Worm (Caenorhabditis elegans): ENCODE measurements around the gene gcy-23.

Gene gcy-23

ce11 chrIV:3265657-3266056 lies 23.5 kb downstream of the gcy-23 start, which contains the start of gene T26C12.2:
Gene T26C12.2 (minus strand): TSS chrIV:3265757.
- TF ChIP-seq K09A11.1 (tag; optimal IDR thresholded peaks at IDR 0.05; ENCODE audit: insufficient read depth) (no peak), syd-9 (tag; optimal IDR thresholded peaks at IDR 0.05) (no peak), lin-11 (tag; optimal IDR thresholded peaks at IDR 0.05) (no peak), fkh-6 (tag; optimal IDR thresholded peaks at IDR 0.05) (no peak), ceh-2 (tag; optimal IDR thresholded peaks at IDR 0.05) (no peak), eyg-1 (tag; optimal IDR thresholded peaks at IDR 0.05) (no peak), T23F11.4 (GFP tag; optimal IDR thresholded peaks at IDR 0.05) (no peak)

ce11 chrIV:3261761-3262160 lies 27.4 kb downstream of the gcy-23 start:
- peak; percentile 73 for TF ChIP-seq nfya-1 (tag; optimal IDR thresholded peaks at IDR 0.05)
- no peak for TF ChIP-seq elt-4 (tag; optimal IDR thresholded peaks at IDR 0.05)

ce11 chrIV:3260216-3260615 lies 28.9 kb downstream of the gcy-23 start:
- no peak for TF ChIP-seq ref-2 (tag; optimal IDR thresholded peaks at IDR 0.05)
- no peak for TF ChIP-seq odd-2 (tag; optimal IDR thresholded peaks at IDR 0.05)
- no peak for TF ChIP-seq sdc-2 (tag; optimal IDR thresholded peaks at IDR 0.05)
- TF ChIP-seq ahr-1 (tag; optimal IDR thresholded peaks at IDR 0.05) = no peak
- TF ChIP-seq nhr-232 (tag; optimal IDR thresholded peaks at IDR 0.05) = no peak
- TF ChIP-seq pqm-1 (tag; optimal IDR thresholded peaks at IDR 0.05) = no peak
- no peak for TF ChIP-seq ceh-45 (GFP tag; IDR thresholded peaks at IDR 0.05)
- TF ChIP-seq che-1 (tag; optimal IDR thresholded peaks at IDR 0.05) = no peak
- TF ChIP-seq unc-3 (GFP tag; conservative IDR thresholded peaks at IDR 0.05) = no peak
- TF ChIP-seq unc-3 (tag; optimal IDR thresholded peaks at IDR 0.05) = no peak
- TF ChIP-seq hlh-8 (tag; optimal IDR thresholded peaks at IDR 0.05) = no peak
- TF ChIP-seq ztf-16 (tag; optimal IDR thresholded peaks at IDR 0.05) = no peak
- TF ChIP-seq elt-2 (tag; optimal IDR thresholded peaks at IDR 0.05) = no peak
- no peak for TF ChIP-seq eyg-1 (tag; optimal IDR thresholded peaks at IDR 0.05)
- TF ChIP-seq K02D7.2 (tag; optimal IDR thresholded peaks at IDR 0.05) = no peak
- TF ChIP-seq ceh-31 (tag; optimal IDR thresholded peaks at IDR 0.05) = no peak
- TF ChIP-seq fkh-10 (GFP tag; optimal IDR thresholded peaks at IDR 0.05) = no peak
- TF ChIP-seq ceh-22 (tag; optimal IDR thresholded peaks at IDR 0.05) = no peak
- TF ChIP-seq lin-11 (tag; optimal IDR thresholded peaks at IDR 0.05) = no peak
- no peak for TF ChIP-seq ttx-3 (tag; optimal IDR thresholded peaks at IDR 0.05)

ce11 chrIV:3258528-3258927 lies 30.6 kb downstream of the gcy-23 start, which contains the start of gene T26C12.1:
Gene T26C12.1 (plus strand): TSS chrIV:3258910.
- TF ChIP-seq hlh-6 (tag; optimal IDR thresholded peaks at IDR 0.05) = no peak
- TF ChIP-seq pqm-1 (tag; optimal IDR thresholded peaks at IDR 0.05) = no peak
- no peak for TF ChIP-seq ahr-1 (tag; optimal IDR thresholded peaks at IDR 0.05)
- no peak for TF ChIP-seq mec-3 (tag; optimal IDR thresholded peaks at IDR 0.05; ENCODE audit: borderline replicate concordance)
- TF ChIP-seq elt-2 (tag; optimal IDR thresholded peaks at IDR 0.05) = no peak
- no peak for TF ChIP-seq unc-42 (tag; optimal IDR thresholded peaks at IDR 0.05)
- TF ChIP-seq npax-4 (tag; optimal IDR thresholded peaks at IDR 0.05) = no peak
- TF ChIP-seq ceh-9 (tag; optimal IDR thresholded peaks at IDR 0.05) = no peak
- no peak for TF ChIP-seq pha-4 (tag; optimal IDR thresholded peaks at IDR 0.05)

ce11 chrIV:3256866-3257265 lies 32.3 kb downstream of the gcy-23 start:
- TF ChIP-seq ceh-9 (tag; optimal IDR thresholded peaks at IDR 0.05) = no peak
- peak; percentile 2 for TF ChIP-seq unc-55 (GFP tag; optimal IDR thresholded peaks at IDR 0.05)
- TF ChIP-seq ceh-19 (GFP tag; optimal IDR thresholded peaks at IDR 0.05) = no peak
